Worm (Caenorhabditis elegans): ENCODE data around the gene cbn-1.
A peak's percentile ranks its signal among the peaks of the same experiment; 100 is the strongest.
"Not testable (repeated sequence)": the region's sequence is repeated elsewhere in the genome, so short reads cannot be mapped to it uniquely, and the experiment has no call there.

Gene cbn-1

DNA sequence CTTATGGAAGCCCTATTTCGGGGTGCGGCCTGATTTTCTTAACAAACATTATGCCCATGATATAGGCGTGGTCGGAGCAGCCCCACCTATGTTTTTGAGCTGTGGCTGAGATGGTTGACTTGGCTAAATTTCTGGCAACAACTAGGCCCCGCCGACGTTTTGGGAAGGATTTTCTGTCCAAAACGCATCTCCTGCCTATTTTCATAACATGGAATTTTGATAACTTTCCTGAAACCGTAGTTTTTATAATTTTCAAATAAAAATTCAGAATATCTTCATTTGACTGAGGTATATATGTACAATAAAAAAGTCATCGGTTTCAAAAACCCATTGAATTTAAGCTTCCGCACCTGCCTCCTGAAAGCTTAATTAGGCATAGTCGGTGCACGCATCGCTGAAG lies 11.1 kb downstream of the cbn-1 start:
- no peak for TF ChIP-seq F49E8.2 (tag; optimal IDR thresholded peaks at IDR 0.05; ENCODE audit: borderline replicate concordance)
- TF ChIP-seq unc-62 (GFP tag; optimal IDR thresholded peaks at IDR 0.05 in 1 of 2) = peak in 1 of 2 experiments; percentile 74
- TF ChIP-seq unc-62 (tag; optimal IDR thresholded peaks at IDR 0.05) = no peak

DNA sequence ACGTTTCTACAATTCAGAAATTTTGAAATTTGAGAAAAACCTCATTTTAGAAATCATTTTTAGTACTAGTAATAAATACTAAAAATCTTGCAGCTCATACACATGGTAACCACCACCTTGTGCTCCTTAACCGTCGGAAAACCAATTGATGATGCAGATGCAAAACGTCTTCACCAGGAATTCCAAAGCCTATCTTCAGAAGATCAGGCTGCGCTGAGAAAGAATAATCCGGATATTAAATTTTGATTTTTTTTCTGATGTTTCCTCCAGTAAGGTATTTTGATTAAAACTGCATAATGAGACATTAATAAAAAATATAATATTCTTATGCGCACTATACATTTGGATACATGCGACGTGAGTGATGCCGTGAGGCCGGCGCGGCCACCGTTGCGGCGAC lies 11.5 kb downstream of the cbn-1 start:
- TF ChIP-seq zfp-3 (GFP tag; conservative IDR thresholded peaks at IDR 0.05) (no peak), nhr-77 (tag; optimal IDR thresholded peaks at IDR 0.05) (no peak), ZK337.2 (GFP tag; IDR thresholded peaks at IDR 0.05) (no peak), aha-1 (tag) (peak; percentile 51), nhr-237 (tag; optimal IDR thresholded peaks at IDR 0.05) (no peak), ztf-11 (tag; optimal IDR thresholded peaks at IDR 0.05) (no peak), D1046.2 (GFP tag; IDR thresholded peaks at IDR 0.05) (no peak)

DNA sequence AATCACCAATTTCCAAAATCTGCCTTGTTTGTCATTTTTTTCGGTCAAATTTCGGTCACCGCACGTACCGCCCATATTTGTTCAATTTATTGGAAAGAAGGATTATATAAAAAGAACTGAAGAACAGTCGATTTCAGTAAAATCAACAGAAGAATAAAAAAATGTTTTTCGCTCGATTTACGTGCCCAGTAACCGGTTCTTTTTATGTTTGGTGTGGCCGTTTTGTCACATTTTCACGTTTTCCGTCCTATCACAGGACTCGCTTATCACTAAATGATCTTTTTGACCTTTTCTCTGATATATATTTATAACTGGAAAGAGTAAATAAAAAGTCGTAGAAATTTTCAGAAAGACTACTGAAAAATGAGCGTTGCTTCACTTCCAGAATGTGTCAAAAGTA lies 12.9 kb downstream of the cbn-1 start, which contains the start of gene far-7:
far-7 (plus strand) TSS at position 331 of the 400 bp plus-strand sequence.
- TF ChIP-seq nhr-28 (tag; optimal IDR thresholded peaks at IDR 0.05) = peak; percentile 58
- no peak for TF ChIP-seq F44E2.7 (GFP tag; IDR thresholded peaks at IDR 0.05)
- peak; percentile 48 for TF ChIP-seq hlh-30 (tag; optimal IDR thresholded peaks at IDR 0.05; ENCODE audit: insufficient read depth)

DNA sequence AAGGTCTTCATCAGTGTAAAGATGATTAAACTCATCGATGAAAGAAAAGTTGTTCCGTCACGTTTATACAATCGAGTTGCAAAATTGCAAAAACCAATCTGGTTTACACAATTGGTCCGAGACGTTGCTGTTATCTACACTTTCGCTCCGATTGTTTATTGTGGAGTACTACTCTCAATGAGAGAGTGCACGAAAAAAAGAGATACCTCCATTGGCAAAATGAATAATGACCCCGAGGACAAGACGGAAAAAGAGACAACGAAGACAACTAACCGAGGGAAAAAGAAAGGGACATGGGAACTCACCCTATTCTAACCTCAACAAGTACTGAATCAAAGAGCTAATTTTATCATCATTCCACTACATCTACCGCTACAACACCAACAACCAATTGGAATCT lies 18.8 kb downstream of the cbn-1 start:
- TF ChIP-seq mxl-2 (GFP tag; conservative IDR thresholded peaks at IDR 0.05) (no peak), F44E2.7 (GFP tag; IDR thresholded peaks at IDR 0.05) (no peak), F10B5.3 (tag; optimal IDR thresholded peaks at IDR 0.05) (no peak), saeg-2 (GFP tag; IDR thresholded peaks at IDR 0.05) (no peak)

DNA sequence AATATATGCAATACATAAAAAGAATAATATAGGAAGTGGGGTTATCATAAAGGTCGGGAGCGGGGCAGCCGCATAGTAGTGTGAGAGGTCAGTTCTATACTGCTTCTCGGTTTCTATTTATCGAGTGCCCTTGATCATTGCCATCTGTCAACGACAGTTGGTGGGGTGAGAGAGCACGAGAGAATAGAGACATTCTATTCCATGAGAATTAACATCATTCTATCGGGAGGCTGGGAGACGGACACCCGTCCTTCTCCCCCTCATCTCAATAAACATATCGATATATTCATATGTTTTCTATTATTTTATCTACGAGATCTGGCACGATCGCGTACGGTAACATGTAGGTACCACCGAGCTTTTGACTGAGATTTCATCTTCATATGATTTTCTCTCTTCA lies 20.2 kb downstream of the cbn-1 start, which contains the start of gene mps-2:
mps-2 (minus strand) TSS at position 101 of the 400 bp plus-strand sequence.
- not testable (repeated sequence) for TF ChIP-seq snpc-4, lir-3, nhr-10 (tag; optimal IDR thresholded peaks at IDR 0.05)

DNA sequence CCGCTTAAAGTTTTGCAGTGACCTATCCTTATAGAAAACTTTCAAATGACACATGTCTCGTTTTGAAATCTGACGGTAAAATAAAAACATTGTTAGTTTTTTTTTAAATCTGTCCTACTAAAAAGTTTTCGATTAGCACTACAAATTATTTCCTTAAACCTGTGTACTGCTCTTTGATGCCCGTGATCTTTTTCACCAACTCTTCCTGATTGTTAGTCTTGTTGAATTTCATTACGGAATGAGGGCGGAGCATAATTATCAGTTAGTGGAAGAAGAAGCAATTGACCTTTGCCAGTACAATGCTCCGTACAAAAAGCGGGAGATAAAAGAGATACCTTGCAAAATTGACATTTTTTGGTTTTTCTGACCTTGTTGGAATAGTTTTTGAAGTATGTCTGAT lies 25.2 kb downstream of the cbn-1 start, which contains the start of gene K01A2.4:
K01A2.4 (plus strand) TSS at position 301 of the 400 bp plus-strand sequence.
- TF ChIP-seq aha-1 (tag) = peak; percentile 62
- no peak for TF ChIP-seq ceh-28 (tag; optimal IDR thresholded peaks at IDR 0.05)

DNA sequence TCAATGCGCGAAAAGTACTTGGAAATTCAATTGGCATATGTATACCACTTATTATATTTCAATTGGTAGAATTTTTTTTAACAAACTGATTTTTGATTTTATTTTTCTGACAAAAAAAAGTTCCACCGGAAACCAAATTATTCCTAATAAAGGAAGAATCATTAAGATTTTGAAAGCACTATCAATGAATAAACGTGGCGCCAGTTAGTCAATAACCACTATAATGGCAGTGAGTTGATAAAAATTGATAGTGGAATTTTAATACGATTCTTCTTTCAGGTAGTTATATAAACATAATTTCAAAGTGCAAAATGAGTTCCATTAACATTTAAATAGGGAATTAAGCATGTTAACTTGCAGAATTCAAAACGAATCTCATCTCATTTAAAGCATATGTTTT lies 26.7 kb downstream of the cbn-1 start, which contains the start of gene col-69:
col-69 (minus strand) TSS at position 101 of the 400 bp plus-strand sequence.
- TF ChIP-seq daf-16 (GFP tag; optimal IDR thresholded peaks at IDR 0.05) = no peak
- peak; percentile 13 for TF ChIP-seq daf-16 (tag; optimal IDR thresholded peaks at IDR 0.05)
- peak; percentile 8 for TF ChIP-seq nhr-28 (tag; optimal IDR thresholded peaks at IDR 0.05)
- peak; percentile 22 for TF ChIP-seq pqm-1 (tag; optimal IDR thresholded peaks at IDR 0.05)
- no peak for TF ChIP-seq rbr-2 (tag; optimal IDR thresholded peaks at IDR 0.05)

DNA sequence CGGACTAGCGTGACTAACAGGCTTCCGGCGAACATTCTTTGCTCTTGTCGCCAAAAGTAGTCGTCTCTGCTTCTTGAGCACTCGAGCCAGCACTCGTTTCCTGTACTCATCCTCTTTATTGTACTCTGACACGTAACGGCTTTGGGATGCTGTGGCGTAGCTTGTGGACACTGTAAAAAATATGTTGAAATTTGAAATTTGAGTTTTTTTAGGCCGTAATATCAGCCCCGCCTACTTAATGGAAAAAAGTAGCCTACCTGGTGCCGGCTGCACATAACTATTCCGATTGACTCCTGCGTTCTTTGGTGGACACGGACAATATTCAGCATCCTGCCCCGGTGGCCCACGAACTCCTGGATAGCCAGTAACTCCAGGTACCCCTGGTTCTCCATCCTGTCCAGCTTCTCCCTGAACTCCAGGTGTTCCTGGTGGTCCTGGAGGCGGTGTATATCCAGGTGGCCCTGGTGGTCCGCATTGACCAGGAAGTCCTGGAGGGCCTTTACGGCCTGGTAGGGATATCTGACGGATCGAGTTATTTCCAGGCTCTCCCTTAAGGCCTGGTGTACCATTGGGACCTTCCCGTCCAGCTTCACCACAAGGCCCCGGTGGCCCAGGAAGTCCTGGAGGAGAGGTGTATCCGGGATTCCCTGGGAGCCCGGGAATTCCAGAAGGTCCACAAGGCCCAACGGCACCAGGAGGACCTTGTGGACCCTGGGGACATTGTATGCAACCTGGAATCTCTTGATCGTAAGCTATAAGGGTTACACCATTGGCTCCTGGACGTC lies 28.2 kb downstream of the cbn-1 start:
- no peak for TF ChIP-seq pqm-1 (tag; optimal IDR thresholded peaks at IDR 0.05)
- TF ChIP-seq aha-1 (tag) = peak; percentile 92
- no peak for TF ChIP-seq mdt-29 (GFP tag; IDR thresholded peaks at IDR 0.05)
- TF ChIP-seq F10B5.3 (tag; optimal IDR thresholded peaks at IDR 0.05) = no peak
- TF ChIP-seq ZK337.2 (GFP tag; IDR thresholded peaks at IDR 0.05) = no peak
- no peak for TF ChIP-seq spr-3 (GFP tag; optimal IDR thresholded peaks at IDR 0.05)
- no peak for TF ChIP-seq ztf-11 (tag; optimal IDR thresholded peaks at IDR 0.05)
- peak; percentile 83 for TF ChIP-seq set-16 (GFP tag; IDR thresholded peaks at IDR 0.05)
- no peak for TF ChIP-seq dmd-8 (GFP tag; IDR thresholded peaks at IDR 0.05)
- TF ChIP-seq zip-11 (GFP tag; IDR thresholded peaks at IDR 0.05) = no peak
- no peak for TF ChIP-seq hmg-1.1 (GFP tag; IDR thresholded peaks at IDR 0.05)

Data from whole organism, L4 larva.